Fruit fly (Drosophila melanogaster): ENCODE results near the gene Idh.

The Idh gene

dm6 chr3L:8346100-8346980 lies 14.4 kb downstream of the Idh start, which contains the start of the genes CG7182 and GAPcenA (continued):
- TF ChIP-seq CG17186 (GFP tag; optimal IDR thresholded peaks at IDR 0.05) (no peak), Mrtf (GFP tag; IDR thresholded peaks at IDR 0.05) (no peak), TFAM (GFP tag; optimal IDR thresholded peaks at IDR 0.05) (no peak), Med (GFP tag) (peak; percentile 75), Chrac-16 (GFP tag; optimal IDR thresholded peaks at IDR 0.05) (peak; percentile 63), ase (GFP tag; IDR thresholded peaks at IDR 0.05) (peak; percentile 52; the same call in 1 of the 3 replicates), CG33213 (GFP tag; optimal IDR thresholded peaks at IDR 0.05) (peak; percentile 35), p53 (GFP tag; optimal IDR thresholded peaks at IDR 0.05) (no peak), MTF-1 (GFP tag; optimal IDR thresholded peaks at IDR 0.05; ENCODE audit: borderline replicate concordance) (no peak), gem (tag; optimal IDR thresholded peaks at IDR 0.05) (no peak), CG6175 (GFP tag; IDR thresholded peaks at IDR 0.05) (no peak), sim (GFP tag; IDR thresholded peaks at IDR 0.05) (no peak), CG6765 (GFP tag; optimal IDR thresholded peaks at IDR 0.05) (peak; percentile 24), CG9876 (GFP tag; optimal IDR thresholded peaks at IDR 0.05) (no peak), cato (GFP tag; optimal IDR thresholded peaks at IDR 0.05; ENCODE audit: borderline replicate concordance) (peak; percentile 27), CG13123 (GFP tag; optimal IDR thresholded peaks at IDR 0.05) (peak; percentile 10), H2.0 (GFP tag; IDR thresholded peaks at IDR 0.05) (no peak), emc (GFP tag; optimal IDR thresholded peaks at IDR 0.05) (no peak), run (tag; optimal IDR thresholded peaks at IDR 0.05) (no peak), Mes4 (GFP tag; optimal IDR thresholded peaks at IDR 0.05) (no peak), CG11093 (GFP tag; IDR thresholded peaks at IDR 0.05) (no peak), CG30431 (GFP tag; optimal IDR thresholded peaks at IDR 0.05) (no peak), CG15011 (GFP tag; optimal IDR thresholded peaks at IDR 0.05) (peak; percentile 52), CG15269 (tag; optimal IDR thresholded peaks at IDR 0.05) (peak; percentile 76), Asciz (GFP tag; optimal IDR thresholded peaks at IDR 0.05) (peak; percentile 47), CG2129 (GFP tag; IDR thresholded peaks at IDR 0.05; ENCODE audit: partially characterized antibody) (0 out of 2 replicates have a peak, but pooled peaks have one; percentile 31), CG7372 (GFP tag; IDR thresholded peaks at IDR 0.05) (no peak; the same call in 1 of the 2 replicates), crol (GFP tag; IDR thresholded peaks at IDR 0.05) (peak; percentile 99), Hr51 (GFP tag; optimal IDR thresholded peaks at IDR 0.05) (peak; percentile 29 to 72), tx (GFP tag; optimal IDR thresholded peaks at IDR 0.05) (no peak), CG8924 (tag; optimal IDR thresholded peaks at IDR 0.05) (peak; percentile 81), ems (GFP tag; optimal IDR thresholded peaks at IDR 0.05) (peak; percentile 29), Dp (GFP tag; optimal IDR thresholded peaks at IDR 0.05) (peak; percentile 42), CG1602 (GFP tag; optimal IDR thresholded peaks at IDR 0.05) (peak; percentile 64), CG8765 (GFP tag; IDR thresholded peaks at IDR 0.05) (no peak), gcm (GFP tag; optimal IDR thresholded peaks at IDR 0.05) (no peak), Optix (GFP tag; IDR thresholded peaks at IDR 0.05) (no peak), vfl (GFP tag; optimal IDR thresholded peaks at IDR 0.05) (peak; percentile 25), CG9797 (GFP tag; optimal IDR thresholded peaks at IDR 0.05) (peak; percentile 21), ro (GFP tag; IDR thresholded peaks at IDR 0.05) (no peak), CG12219 (GFP tag; optimal IDR thresholded peaks at IDR 0.05) (no peak), knrl (GFP tag; IDR thresholded peaks at IDR 0.05; ENCODE audit: partially characterized antibody) (peak; percentile 71; the same call in 2 of the 3 replicates), toy (GFP tag; IDR thresholded peaks at IDR 0.05) (no peak), dm (GFP tag; optimal IDR thresholded peaks at IDR 0.05) (peak; percentile 91), chif (GFP tag; optimal IDR thresholded peaks at IDR 0.05) (peak; percentile 1 to 15), gce (GFP tag; IDR thresholded peaks at IDR 0.05) (no peak), CG17361 (GFP tag; IDR thresholded peaks at IDR 0.05) (no peak; the same call in none of the 3 replicates), Elba2 (GFP tag; optimal IDR thresholded peaks at IDR 0.05) (peak; percentile 60), chn (GFP tag; optimal IDR thresholded peaks at IDR 0.05) (no peak)

All from whole organism, embryonic.